Worm (Caenorhabditis elegans): Measurements from ENCODE around the gene E01G6.1.

- TF ChIP-seq ama-1 (optimal IDR thresholded peaks at IDR 0.05) (no peak), mep-1 (tag; optimal IDR thresholded peaks at IDR 0.05) (no peak), egl-27 (tag; optimal IDR thresholded peaks at IDR 0.05) (no peak), efl-1 (optimal IDR thresholded peaks at IDR 0.05) (no peak), efl-1 (GFP tag; optimal IDR thresholded peaks at IDR 0.05 in 1 of 2) (no peak), elt-3 (tag; optimal IDR thresholded peaks at IDR 0.05) (no peak), lin-13 (GFP tag; optimal IDR thresholded peaks at IDR 0.05) (no peak), unc-130 (tag; optimal IDR thresholded peaks at IDR 0.05) (no peak), ceh-88 (GFP tag; IDR thresholded peaks at IDR 0.05) (no peak), tbx-2 (tag; optimal IDR thresholded peaks at IDR 0.05) (no peak), unc-62 (GFP tag; optimal IDR thresholded peaks at IDR 0.05) (no peak), dpl-1 (GFP tag; optimal IDR thresholded peaks at IDR 0.05) (no peak), ceh-82 (tag; optimal IDR thresholded peaks at IDR 0.05) (no peak)
Observed at ce11 chrX:12221817-12222216, 38.9 kb upstream of the E01G6.1 start, which contains the start of gene cest-9.2.
